Fruit fly (Drosophila melanogaster) whole organism, prepupa: ENCODE data around the gene CG31715.

Experiments
- CG6854 ChIP-seq: fragments of 200-800 bp; sonication (Bioruptor generic); optimal IDR thresholded peaks from 2 replicates; lab custom pipeline; 2017; ENCODE audit warnings: missing biosample characterization, mild to moderate bottlenecking, missing genetic modification characterization
- Ets21C ChIP-seq: fragments of 200-800 bp; sonication (Bioruptor generic); optimal IDR thresholded peaks from 3 replicates; lab custom pipeline; 2016; ENCODE audit warnings: missing biosample characterization, missing genetic modification characterization
- Hr39 ChIP-seq: fragments of 200-800 bp; sonication (Bioruptor generic); optimal IDR thresholded peaks from 2 replicates; lab custom pipeline; 2016; ENCODE audit warnings: missing biosample characterization, missing genetic modification characterization
- fd59A ChIP-seq: fragments of 200-800 bp; sonication (Bioruptor generic); optimal IDR thresholded peaks from 2 replicates; lab custom pipeline; 2017; ENCODE audit warnings: missing biosample characterization, mild to moderate bottlenecking, missing genetic modification characterization, missing genetic modification reagents
- fd85E ChIP-seq: fragments of 200-800 bp; sonication (Bioruptor generic); optimal IDR thresholded peaks from 3 replicates; lab custom pipeline; 2016; ENCODE audit warnings: missing biosample characterization, missing genetic modification characterization

dm6 chr2L:10366525-10366924, 25.1 kb downstream of the CG31715 start, which contains the start of gene CG5056:
- TF ChIP-seq Ets21C, result no peak
- no peak for TF ChIP-seq fd85E (GFP tag; lab: Kevin White, UChicago)
- no peak for TF ChIP-seq Hr39 (GFP tag; lab: Kevin White, UChicago)
- no peak for TF ChIP-seq CG6854
- TF ChIP-seq fd59A (GFP tag; lab: Kevin White, UChicago), result no peak
